Worm (Caenorhabditis elegans) whole organism, young adult: ENCODE measurements around the gene F14E5.8.

Experiments
- F55B11.4 ChIP-seq: sonication (generic microtip); optimal IDR thresholded peaks from 2 replicates; lab custom pipeline; 2016; ENCODE audit warnings: missing compliant biosample characterization, missing genetic modification characterization, borderline replicate concordance; ENCODE audit not compliant: insufficient read depth
- F57C9.4 ChIP-seq: sonication (generic microtip); optimal IDR thresholded peaks from 2 replicates; lab custom pipeline; 2017; ENCODE audit warnings: mild to moderate bottlenecking, missing genetic modification characterization, missing compliant biosample characterization
- Y95B8A.8 ChIP-seq: fragments of 200-800 bp; sonication (Bioruptor generic); IDR thresholded peaks from 2 replicates; pipeline ENCODE4 v1.3.6; 2022; ENCODE audit warnings: missing genetic modification reagents, missing genetic modification characterization, missing compliant biosample characterization
- ZK185.1 ChIP-seq: sonication (generic microtip); optimal IDR thresholded peaks from 2 replicates; lab custom pipeline; 2016; ENCODE audit warnings: mild to moderate bottlenecking, missing genetic modification characterization, missing compliant biosample characterization; ENCODE audit not compliant: poor library complexity, severe bottlenecking
- aptf-3 ChIP-seq: fragments of 200-800 bp; sonication (Bioruptor generic); IDR thresholded peaks from 2 replicates; pipeline ENCODE4 v1.3.6; 2022; ENCODE audit warnings: missing genetic modification characterization, missing compliant biosample characterization
- ceh-79 ChIP-seq: sonication (generic microtip); optimal IDR thresholded peaks from 2 replicates; lab custom pipeline; 2017; ENCODE audit warnings: mild to moderate bottlenecking, missing genetic modification characterization, missing compliant biosample characterization
- ceh-91 ChIP-seq: fragments of 200-800 bp; sonication (Bioruptor generic); IDR thresholded peaks from 2 replicates; pipeline ENCODE4 v1.3.6; 2022; ENCODE audit warnings: missing genetic modification reagents, missing genetic modification characterization, missing compliant biosample characterization
- dox-1 ChIP-seq: fragments of 200-800 bp; sonication (Bioruptor generic); IDR thresholded peaks from 2 replicates; pipeline ENCODE4 v1.3.6; 2022; ENCODE audit warnings: missing genetic modification reagents, missing genetic modification characterization, missing compliant biosample characterization
- him-1 ChIP-seq: sonication (generic microtip); optimal IDR thresholded peaks from 2 replicates; lab custom pipeline; 2016; ENCODE audit warnings: missing genotype, missing genetic modification reagents, missing genetic modification characterization, missing compliant biosample characterization
- hmg-1.2 ChIP-seq: fragments of 200-800 bp; sonication (Bioruptor generic); IDR thresholded peaks from 2 replicates; pipeline ENCODE4 v1.3.6; 2022; ENCODE audit warnings: missing genetic modification reagents, missing genetic modification characterization, missing compliant biosample characterization
- hsf-1 ChIP-seq: fragments of 200-800 bp; sonication (Bioruptor generic); IDR thresholded peaks from 2 replicates; pipeline ENCODE4 v1.3.6; 2022; ENCODE audit warnings: missing genetic modification reagents, missing genetic modification characterization, missing compliant biosample characterization
- lin-35 ChIP-seq, 3 experiments: fragments of 150-350 bp in 2 of 3; sonication (generic microtip) in 1 of 3; optimal IDR thresholded peaks; 2 replicates each; lab custom pipeline; 2014 to 2018; ENCODE audit warnings: missing biosample characterization in 3 of 3, missing genetic modification characterization in 3 of 3, missing genetic modification reagents in 3 of 3
- lin-40 ChIP-seq: sonication (generic microtip); optimal IDR thresholded peaks from 2 replicates; lab custom pipeline; 2016; ENCODE audit warnings: missing genetic modification characterization, mild to moderate bottlenecking, missing compliant biosample characterization, missing genotype, missing genetic modification reagents
- snpc-1.3 ChIP-seq: sonication (generic microtip); optimal IDR thresholded peaks from 2 replicates; lab custom pipeline; 2017; ENCODE audit warnings: missing genetic modification characterization, mild to moderate bottlenecking, missing compliant biosample characterization, antibody characterized with exemption, moderate library complexity, missing genotype, missing genetic modification reagents; ENCODE audit not compliant: insufficient read depth
- snpc-3.4 ChIP-seq: sonication (generic microtip); optimal IDR thresholded peaks from 2 replicates; lab custom pipeline; 2017; ENCODE audit warnings: missing genetic modification characterization, mild to moderate bottlenecking, missing compliant biosample characterization, antibody characterized with exemption, moderate library complexity, missing genotype, missing genetic modification reagents
- ztf-18 ChIP-seq: sonication (generic microtip); optimal IDR thresholded peaks from 2 replicates; lab custom pipeline; 2016; ENCODE audit warnings: missing genotype, mild to moderate bottlenecking, missing genetic modification characterization, missing compliant biosample characterization
- ztf-22 ChIP-seq: fragments of 200-800 bp; sonication (Bioruptor generic); optimal IDR thresholded peaks from 2 replicates; lab custom pipeline; 2018; ENCODE audit warnings: mild to moderate bottlenecking, missing genetic modification characterization, moderate library complexity, missing compliant biosample characterization

The F14E5.8 gene

DNA sequence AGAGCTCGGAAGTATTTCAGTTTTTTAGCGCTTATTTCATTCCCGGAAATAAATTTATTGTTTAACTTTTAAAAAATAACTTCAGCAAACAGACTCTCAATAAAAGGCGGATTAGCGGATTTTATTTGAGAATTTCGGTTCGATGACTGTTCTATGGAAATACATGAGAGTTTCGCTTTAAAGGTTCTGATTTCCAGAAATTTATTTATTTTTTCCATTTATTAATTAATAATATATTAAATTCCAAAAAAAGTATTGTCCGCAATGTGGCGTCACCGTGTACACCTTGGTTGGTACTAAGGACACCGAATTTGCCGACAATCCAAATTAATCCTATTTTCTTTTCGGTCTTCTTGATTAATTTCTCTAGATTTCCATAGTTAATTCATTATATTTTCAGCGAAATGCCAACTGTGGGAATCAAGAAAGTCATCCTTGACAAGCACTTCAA is 44.6 kb downstream of the F14E5.8 start, which contains the start of gene fars-3 (continued):
- no peak for TF ChIP-seq ztf-22
- TF ChIP-seq snpc-1.3 (tag; lab: Kevin White, UChicago): no peak
- peak in 1 of 3 experiments; percentile 49 for TF ChIP-seq lin-35 (GFP tag; optimal IDR thresholded peaks at IDR 0.05; lab: Kevin White, UChicago)

- TF ChIP-seq ceh-79 (tag; lab: Kevin White, UChicago): no peak
- TF ChIP-seq Y95B8A.8 (GFP tag; lab: Robert Waterston, UW): no peak
- TF ChIP-seq him-1: no peak
- no peak for TF ChIP-seq dox-1 (GFP tag; lab: Robert Waterston, UW)
- no peak for TF ChIP-seq ceh-91 (GFP tag; lab: Robert Waterston, UW)
- TF ChIP-seq ZK185.1: no peak
- TF ChIP-seq F57C9.4: no peak
- TF ChIP-seq snpc-3.4 (tag; lab: Kevin White, UChicago): peak; percentile 20
- no peak for TF ChIP-seq lin-40 (tag; lab: Kevin White, UChicago)
Measured at ce11 chrII:8466874-8467273, 47.0 kb downstream of the F14E5.8 start, which contains the start of gene F22B5.10. Gene F22B5.10 (plus strand): TSS chrII:8467174.

ce11 chrII:8467809-8468208 is 47.9 kb downstream of the F14E5.8 start, which contains the start of gene M05D6.2:
Gene M05D6.2 (plus strand): TSS chrII:8468109.
- TF ChIP-seq ztf-18 (no peak), hsf-1 (GFP tag; lab: Robert Waterston, UW) (0 out of 2 replicates have a peak, but pooled peaks have one; percentile 50)

ce11 chrII:8471139-8471538 is 51.2 kb downstream of the F14E5.8 start, which contains the start of gene M05D6.8:
Gene M05D6.8 (minus strand): TSS chrII:8471239.
- TF ChIP-seq hmg-1.2 (GFP tag; lab: Robert Waterston, UW): no peak
- no peak for TF ChIP-seq aptf-3
- TF ChIP-seq lin-35 (GFP tag; optimal IDR thresholded peaks at IDR 0.05; lab: Kevin White, UChicago): no peak
- TF ChIP-seq F55B11.4 (tag; lab: Kevin White, UChicago): no peak
